Fruit fly (Drosophila melanogaster) whole organism, embryonic: Measurements from ENCODE around the gene CG2278.

Source experiments
- CG10147 ChIP-seq: fragments of 200-800 bp; sonication (Bioruptor generic); optimal IDR thresholded peaks from 2 replicates; lab custom pipeline; 2019; ENCODE audit warnings: missing biosample characterization, mild to moderate bottlenecking, missing genetic modification characterization, moderate library complexity
- CG12391 ChIP-seq: fragments of 200-800 bp; sonication (Bioruptor generic); optimal IDR thresholded peaks from 3 replicates; lab custom pipeline; 2018; ENCODE audit warnings: missing biosample characterization, mild to moderate bottlenecking, missing genetic modification characterization, moderate library complexity
- CG12769 ChIP-seq: fragments of 200-800 bp; sonication (Bioruptor generic); optimal IDR thresholded peaks from 2 replicates; lab custom pipeline; 2019; ENCODE audit warnings: missing biosample characterization, mild to moderate bottlenecking, missing genetic modification characterization, moderate library complexity
- CG12942 ChIP-seq: fragments of 200-800 bp; sonication (Bioruptor generic); optimal IDR thresholded peaks from 3 replicates; lab custom pipeline; 2016; ENCODE audit warnings: missing biosample characterization, missing genetic modification characterization
- CG15073 ChIP-seq: fragments of 200-800 bp; sonication (Bioruptor generic); optimal IDR thresholded peaks from 2 replicates; lab custom pipeline; 2016; ENCODE audit warnings: missing biosample characterization, missing genetic modification characterization
- CG16779 ChIP-seq: fragments of 200-800 bp; sonication (Bioruptor generic); IDR thresholded peaks from 2 replicates; pipeline ENCODE4 v1.3.6; 2022; ENCODE audit warnings: missing biosample characterization, missing genetic modification characterization
- CG16813 ChIP-seq: fragments of 200-800 bp; sonication (Bioruptor generic); IDR thresholded peaks from 3 replicates; pipeline ENCODE4 v1.3.6; 2022; ENCODE audit warnings: missing biosample characterization, missing genetic modification characterization; ENCODE audit not compliant: partially characterized antibody
- CG1832 ChIP-seq: fragments of 200-800 bp; sonication (Bioruptor generic); optimal IDR thresholded peaks from 2 replicates; lab custom pipeline; 2017; ENCODE audit warnings: missing biosample characterization, mild to moderate bottlenecking, missing genetic modification characterization, inconsistent platforms
- CG2116 ChIP-seq: fragments of 200-800 bp; sonication (Bioruptor generic); optimal IDR thresholded peaks from 3 replicates; lab custom pipeline; 2018; ENCODE audit warnings: missing biosample characterization, mild to moderate bottlenecking, missing genetic modification characterization
- CG2120 ChIP-seq: fragments of 200-800 bp; sonication (Bioruptor generic); optimal IDR thresholded peaks from 3 replicates; lab custom pipeline; 2016; ENCODE audit warnings: missing biosample characterization, missing genetic modification characterization
- CG3065 ChIP-seq: fragments of 200-800 bp; sonication (Bioruptor generic); optimal IDR thresholded peaks from 2 replicates; lab custom pipeline; 2016; ENCODE audit warnings: missing biosample characterization, missing genetic modification characterization
- CG31365 ChIP-seq: fragments of 200-800 bp; sonication (Bioruptor generic); optimal IDR thresholded peaks from 2 replicates; lab custom pipeline; 2018; ENCODE audit warnings: missing biosample characterization, mild to moderate bottlenecking, missing genetic modification characterization
- CG3163 ChIP-seq: fragments of 200-800 bp; sonication (Bioruptor generic); optimal IDR thresholded peaks from 3 replicates; lab custom pipeline; 2016; ENCODE audit warnings: missing biosample characterization, missing genetic modification characterization
- CG4404 ChIP-seq: fragments of 200-800 bp; sonication (Bioruptor generic); IDR thresholded peaks from 2 replicates; pipeline ENCODE4 v1.3.6; 2022; ENCODE audit warnings: missing biosample characterization, missing genetic modification characterization
- CG8281 ChIP-seq: fragments of 200-800 bp; sonication (Bioruptor generic); optimal IDR thresholded peaks from 2 replicates; lab custom pipeline; 2018; ENCODE audit warnings: missing biosample characterization, mild to moderate bottlenecking, missing genetic modification characterization, moderate library complexity
- CG8924 ChIP-seq: fragments of 200-800 bp; optimal IDR thresholded peaks from 3 replicates; lab custom pipeline; 2019; ENCODE audit warnings: missing biosample characterization, mild to moderate bottlenecking, missing genetic modification characterization, moderate library complexity
- CG9215 ChIP-seq: fragments of 200-800 bp; sonication (Bioruptor generic); IDR thresholded peaks from 2 replicates; pipeline ENCODE4 v1.3.6; 2022; ENCODE audit warnings: missing biosample characterization, missing genetic modification characterization
- CG9797 ChIP-seq: fragments of 200-800 bp; sonication (Bioruptor generic); optimal IDR thresholded peaks from 3 replicates; lab custom pipeline; 2018; ENCODE audit warnings: missing biosample characterization, mild to moderate bottlenecking, missing genetic modification characterization
- CHES-1-like ChIP-seq: fragments of 200-800 bp; sonication (Bioruptor generic); optimal IDR thresholded peaks from 2 replicates; lab custom pipeline; 2016; ENCODE audit warnings: missing biosample characterization, missing genetic modification characterization
- Hr3 ChIP-seq: fragments of 200-800 bp; sonication (Bioruptor generic); optimal IDR thresholded peaks from 3 replicates; lab custom pipeline; 2016; ENCODE audit warnings: missing biosample characterization, missing genetic modification characterization
- MBD-R2 ChIP-seq: fragments of 200-800 bp; sonication (Bioruptor generic); IDR thresholded peaks from 2 replicates; pipeline ENCODE4 v1.3.6; 2022; ENCODE audit warnings: missing biosample characterization, missing genetic modification characterization
- Meics ChIP-seq: fragments of 200-800 bp; sonication (Bioruptor generic); optimal IDR thresholded peaks from 2 replicates; lab custom pipeline; 2017; ENCODE audit warnings: missing biosample characterization, mild to moderate bottlenecking, missing genetic modification characterization
- NC2α ChIP-seq: fragments of 200-800 bp; sonication (Bioruptor generic); optimal IDR thresholded peaks from 2 replicates; lab custom pipeline; 2016; ENCODE audit warnings: missing biosample characterization, missing genetic modification characterization
- NFAT ChIP-seq: fragments of 200-800 bp; sonication (Bioruptor generic); IDR thresholded peaks from 2 replicates; pipeline ENCODE4 v1.3.6; 2022; ENCODE audit warnings: missing biosample characterization, missing genetic modification characterization
- Ravus ChIP-seq: fragments of 200-800 bp; sonication (Bioruptor generic); IDR thresholded peaks from 2 replicates; pipeline ENCODE4 v1.3.6; 2022; ENCODE audit warnings: missing biosample characterization, missing genetic modification characterization
- Side ChIP-seq: fragments of 200-800 bp; sonication (Bioruptor generic); optimal IDR thresholded peaks from 2 replicates; lab custom pipeline; 2016; ENCODE audit warnings: missing biosample characterization, missing genetic modification characterization
- Six4 ChIP-seq: fragments of 200-800 bp; sonication (Bioruptor generic); optimal IDR thresholded peaks from 2 replicates; lab custom pipeline; 2016; ENCODE audit warnings: missing biosample characterization, missing genetic modification characterization
- ab ChIP-seq: fragments of 200-800 bp; sonication (Bioruptor generic); optimal IDR thresholded peaks from 2 replicates; lab custom pipeline; 2016; ENCODE audit warnings: missing biosample characterization, missing genetic modification characterization
- al ChIP-seq: fragments of 200-800 bp; sonication (Bioruptor generic); IDR thresholded peaks from 2 replicates; pipeline ENCODE4 v1.3.6; 2022; ENCODE audit warnings: missing biosample characterization, missing genetic modification characterization
- cas ChIP-seq: fragments of 200-800 bp; sonication (Bioruptor generic); IDR thresholded peaks from 2 replicates; pipeline ENCODE4 v1.3.6; 2022; ENCODE audit warnings: missing biosample characterization, missing genetic modification characterization
- chif ChIP-seq, 2 experiments: fragments of 200-800 bp; sonication (Bioruptor generic); optimal IDR thresholded peaks; 3 replicates each; lab custom pipeline; 2016; ENCODE audit warnings: missing biosample characterization in 2 of 2, missing genetic modification characterization in 2 of 2
- crc ChIP-seq: fragments of 200-800 bp; sonication (Bioruptor generic); optimal IDR thresholded peaks from 2 replicates; lab custom pipeline; 2016; ENCODE audit warnings: missing biosample characterization, missing genetic modification characterization
- dan ChIP-seq: fragments of 200-800 bp; sonication (Bioruptor generic); IDR thresholded peaks from 2 replicates; pipeline ENCODE4 v1.3.6; 2022; ENCODE audit warnings: missing biosample characterization, missing genetic modification characterization
- dimm ChIP-seq: fragments of 200-800 bp; sonication (Bioruptor generic); IDR thresholded peaks from 2 replicates; pipeline ENCODE4 v1.3.6; 2022; ENCODE audit warnings: missing biosample characterization, missing genetic modification characterization
- dmrt99B ChIP-seq: fragments of 200-800 bp; sonication (Bioruptor generic); optimal IDR thresholded peaks from 2 replicates; lab custom pipeline; 2018; ENCODE audit warnings: missing biosample characterization, mild to moderate bottlenecking, missing genetic modification characterization, moderate library complexity
- esg ChIP-seq: fragments of 200-800 bp; sonication (Bioruptor generic); conservative IDR thresholded peaks from 2 replicates; pipeline ENCODE4 v1.3.6; 2022; ENCODE audit warnings: missing biosample characterization, missing genetic modification characterization
- gcm ChIP-seq: fragments of 200-800 bp; sonication (Bioruptor generic); optimal IDR thresholded peaks from 2 replicates; lab custom pipeline; 2019; ENCODE audit warnings: missing biosample characterization, mild to moderate bottlenecking, missing genetic modification characterization, moderate library complexity
- grn ChIP-seq: fragments of 200-800 bp; sonication (Bioruptor generic); optimal IDR thresholded peaks from 3 replicates; lab custom pipeline; 2017; ENCODE audit warnings: missing biosample characterization, missing genetic modification characterization
- insv ChIP-seq, 2 experiments: fragments of 200-800 bp; sonication (Bioruptor generic); optimal IDR thresholded peaks; 3 replicates each; lab custom pipeline; 2016 to 2018; ENCODE audit warnings: missing biosample characterization in 2 of 2, missing genetic modification characterization in 2 of 2
- lmd ChIP-seq: fragments of 200-800 bp; sonication (Bioruptor generic); IDR thresholded peaks from 2 replicates; pipeline ENCODE4 v1.3.6; 2022; ENCODE audit warnings: missing biosample characterization, missing genetic modification characterization
- mam ChIP-seq: fragments of 200-800 bp; sonication (Bioruptor generic); optimal IDR thresholded peaks from 3 replicates; lab custom pipeline; 2016; ENCODE audit warnings: missing biosample characterization, missing genetic modification characterization
- p53 ChIP-seq: fragments of 200-800 bp; sonication (Bioruptor generic); optimal IDR thresholded peaks from 2 replicates; lab custom pipeline; 2016; ENCODE audit warnings: missing biosample characterization, missing genetic modification characterization
- sc ChIP-seq, 3 experiments: fragments of >200 bp in 2 of 3; fragments of 200-800 bp in 1 of 3; sonication (Bioruptor generic) in 1 of 3; optimal IDR thresholded peaks; 2 replicates in 2 of 3; 3 replicates in 1 of 3; lab custom pipeline; 2017; ENCODE audit warnings: mild to moderate bottlenecking in 1 of 3, missing biosample characterization in 1 of 3, missing genetic modification characterization in 1 of 3, missing genetic modification reagents in 1 of 3
- sens ChIP-seq: fragments of 200-800 bp; sonication (Bioruptor generic); peaks from one replicate; lab custom pipeline; 2016; ENCODE audit warnings: missing biosample characterization, missing genetic modification characterization
- sim ChIP-seq: fragments of 200-800 bp; sonication (Bioruptor generic); IDR thresholded peaks from 2 replicates; pipeline ENCODE4 v1.3.6; 2022; ENCODE audit warnings: missing biosample characterization, missing genetic modification characterization
- sna ChIP-seq: fragments of 200-800 bp; sonication (Bioruptor generic); IDR thresholded peaks from 2 replicates; pipeline ENCODE4 v1.3.6; 2022; ENCODE audit warnings: missing biosample characterization, missing genetic modification characterization; ENCODE audit not compliant: partially characterized antibody
- sqz ChIP-seq: fragments of 200-800 bp; sonication (Bioruptor generic); optimal IDR thresholded peaks from 3 replicates; lab custom pipeline; 2018; ENCODE audit warnings: missing biosample characterization, mild to moderate bottlenecking, missing genetic modification characterization
- tna ChIP-seq: fragments of 200-800 bp; sonication (Bioruptor generic); IDR thresholded peaks from 2 replicates; pipeline ENCODE4 v1.3.6; 2022; ENCODE audit warnings: missing biosample characterization, missing genetic modification characterization; ENCODE audit not compliant: partially characterized antibody
- trh ChIP-seq: fragments of 200-800 bp; sonication (Bioruptor generic); optimal IDR thresholded peaks from 2 replicates; lab custom pipeline; 2016; ENCODE audit warnings: missing biosample characterization, missing genetic modification characterization
- unpg ChIP-seq: fragments of 200-800 bp; sonication (Bioruptor generic); optimal IDR thresholded peaks from 3 replicates; lab custom pipeline; 2018; ENCODE audit warnings: missing biosample characterization, mild to moderate bottlenecking, missing genetic modification characterization, moderate library complexity
- vvl ChIP-seq: fragments of 200-800 bp; sonication (Bioruptor generic); IDR thresholded peaks from 2 replicates; pipeline ENCODE4 v1.3.6; 2022; ENCODE audit warnings: missing biosample characterization, missing genetic modification characterization

CG2278 gene

dm6 chrX:8196598-8197228 lies 26.6 kb upstream of the CG2278 start (continued):
- TF ChIP-seq cas (GFP tag; lab: Robert Waterston, UW) (no peak), dimm (GFP tag; lab: Robert Waterston, UW) (no peak), esg (GFP tag; lab: Robert Waterston, UW) (peak; percentile 49), unpg (peak; percentile 49), crc (GFP tag; lab: Kevin White, UChicago) (no peak), mam (GFP tag; lab: Kevin White, UChicago) (no peak), insv (GFP tag; optimal IDR thresholded peaks at IDR 0.05; lab: Kevin White, UChicago) (no peak), CG12769 (peak; percentile 59), CG15073 (no peak), tna (no peak), CG16779 (no peak), NC2α (no peak), CG10147 (GFP tag; lab: Kevin White, UChicago) (no peak), CG8924 (tag; lab: Kevin White, UChicago) (no peak), p53 (GFP tag; lab: Kevin White, UChicago) (no peak), dmrt99B (peak; percentile 69), CG3163 (GFP tag; lab: Kevin White, UChicago) (no peak), CG1832 (GFP tag; lab: Kevin White, UChicago) (peak; percentile 37), dan (GFP tag; lab: Robert Waterston, UW) (no peak), Ravus (GFP tag; lab: Robert Waterston, UW) (no peak), CG2116 (GFP tag; lab: Kevin White, UChicago) (no peak), ab (GFP tag; lab: Kevin White, UChicago) (no peak), Meics (GFP tag; lab: Kevin White, UChicago) (no peak), CG2120 (no peak), CG9215 (no peak), trh (GFP tag; lab: Kevin White, UChicago) (peak; percentile 11), Hr3 (GFP tag; lab: Kevin White, UChicago) (no peak), Side (no peak), CHES-1-like (GFP tag; lab: Kevin White, UChicago) (no peak), vvl (GFP tag; lab: Robert Waterston, UW) (peak; percentile 76), al (GFP tag; lab: Robert Waterston, UW) (no peak), gcm (GFP tag; lab: Kevin White, UChicago) (no peak), sqz (GFP tag; lab: Kevin White, UChicago) (no peak), CG12391 (tag; lab: Kevin White, UChicago) (peak; percentile 34), CG3065 (GFP tag; lab: Kevin White, UChicago) (no peak), CG4404 (GFP tag; lab: Robert Waterston, UW) (no peak), CG8281 (tag; lab: Kevin White, UChicago) (no peak), CG16813 (GFP tag; lab: Robert Waterston, UW) (no peak), MBD-R2 (GFP tag; lab: Robert Waterston, UW) (no peak), sc (optimal IDR thresholded peaks at IDR 0.05; lab: Kevin White, UChicago) (no peak), sc (GFP tag; optimal IDR thresholded peaks at IDR 0.05; lab: Kevin White, UChicago) (no peak), CG12942 (GFP tag; lab: Kevin White, UChicago) (no peak), CG31365 (tag; lab: Kevin White, UChicago) (no peak), grn (no peak), NFAT (no peak), sna (GFP tag; lab: Robert Waterston, UW) (no peak), CG9797 (no peak), Six4 (GFP tag; lab: Kevin White, UChicago) (no peak), lmd (GFP tag; lab: Robert Waterston, UW) (peak; percentile 57), sim (GFP tag; lab: Robert Waterston, UW) (peak; percentile 35; the same call in 1 of the 2 replicates), chif (GFP tag; optimal IDR thresholded peaks at IDR 0.05; lab: Kevin White, UChicago) (peak; percentile 28 to 38), sens (GFP tag; lab: Kevin White, UChicago) (peak; percentile 87)
